Fruit fly (Drosophila melanogaster) whole organism, embryonic: Measurements from ENCODE around the gene Ndfip.

Source experiments
- Ada2b ChIP-seq: fragments of 200-800 bp; sonication (Bioruptor generic); IDR thresholded peaks from 2 replicates; pipeline ENCODE4 v1.3.6; 2022; ENCODE audit warnings: missing biosample characterization, missing genetic modification characterization
- CG10267 ChIP-seq: fragments of 200-800 bp; sonication (Bioruptor generic); optimal IDR thresholded peaks from 2 replicates; lab custom pipeline; 2018; ENCODE audit warnings: missing biosample characterization, mild to moderate bottlenecking, missing genetic modification characterization, moderate library complexity
- CG10366 ChIP-seq: fragments of 200-800 bp; sonication (Bioruptor generic); IDR thresholded peaks from 2 replicates; pipeline ENCODE4 v1.3.6; 2022; ENCODE audit warnings: missing biosample characterization, missing genetic modification characterization
- CG10565 ChIP-seq: fragments of 200-800 bp; sonication (Bioruptor generic); optimal IDR thresholded peaks from 3 replicates; lab custom pipeline; 2016; ENCODE audit warnings: missing biosample characterization, mild to moderate bottlenecking, missing genetic modification characterization
- CG11093 ChIP-seq: fragments of 200-800 bp; sonication (Bioruptor generic); IDR thresholded peaks from 3 replicates; pipeline ENCODE4 v1.3.6; 2022; ENCODE audit warnings: missing biosample characterization, missing genetic modification characterization
- CG12071 ChIP-seq: fragments of 200-800 bp; sonication (Bioruptor generic); optimal IDR thresholded peaks from 3 replicates; lab custom pipeline; 2018; ENCODE audit warnings: missing biosample characterization, mild to moderate bottlenecking, missing genetic modification characterization
- CG1233 ChIP-seq: fragments of 200-800 bp; sonication (Bioruptor generic); optimal IDR thresholded peaks from 4 replicates; lab custom pipeline; 2018; ENCODE audit warnings: missing biosample characterization, mild to moderate bottlenecking, missing genetic modification characterization
- CG12942 ChIP-seq: fragments of 200-800 bp; sonication (Bioruptor generic); optimal IDR thresholded peaks from 3 replicates; lab custom pipeline; 2016; ENCODE audit warnings: missing biosample characterization, missing genetic modification characterization
- CG13123 ChIP-seq: fragments of 200-800 bp; sonication (Bioruptor generic); optimal IDR thresholded peaks from 2 replicates; lab custom pipeline; 2016; ENCODE audit warnings: missing biosample characterization, missing genetic modification characterization
- CG14860 ChIP-seq: fragments of 200-800 bp; sonication (Bioruptor generic); IDR thresholded peaks from 3 replicates; pipeline ENCODE4 v1.3.6; 2022; ENCODE audit warnings: missing biosample characterization, missing genetic modification characterization; ENCODE audit not compliant: partially characterized antibody
- CG1602 ChIP-seq: fragments of 200-800 bp; sonication (Bioruptor generic); optimal IDR thresholded peaks from 3 replicates; lab custom pipeline; 2016; ENCODE audit warnings: missing biosample characterization, missing genetic modification characterization
- CG17829 ChIP-seq: fragments of 200-800 bp; optimal IDR thresholded peaks from 2 replicates; lab custom pipeline; 2019; ENCODE audit warnings: missing biosample characterization, mild to moderate bottlenecking, missing genetic modification characterization, moderate library complexity
- CG17912 ChIP-seq: fragments of 200-800 bp; sonication (Bioruptor generic); optimal IDR thresholded peaks from 2 replicates; lab custom pipeline; 2018; ENCODE audit warnings: missing biosample characterization, mild to moderate bottlenecking, missing genetic modification characterization
- CG30403 ChIP-seq: fragments of 200-800 bp; sonication (Bioruptor generic); optimal IDR thresholded peaks from 3 replicates; lab custom pipeline; 2016; ENCODE audit warnings: missing biosample characterization, missing genetic modification characterization
- CG3281 ChIP-seq: fragments of 200-800 bp; sonication (Bioruptor generic); optimal IDR thresholded peaks from 3 replicates; lab custom pipeline; 2017; ENCODE audit warnings: missing biosample characterization, mild to moderate bottlenecking, missing genetic modification characterization
- CG33213 ChIP-seq: fragments of 200-800 bp; sonication (Bioruptor generic); optimal IDR thresholded peaks from 3 replicates; lab custom pipeline; 2016; ENCODE audit warnings: missing biosample characterization, missing genetic modification characterization
- CG3847 ChIP-seq: fragments of 200-800 bp; sonication (Bioruptor generic); IDR thresholded peaks from 2 replicates; pipeline ENCODE4 v1.3.6; 2022; ENCODE audit warnings: missing biosample characterization, missing genetic modification characterization
- CG4282 ChIP-seq: fragments of 200-800 bp; sonication (Bioruptor generic); optimal IDR thresholded peaks from 2 replicates; lab custom pipeline; 2016; ENCODE audit warnings: missing biosample characterization, missing genetic modification characterization
- CG8089 ChIP-seq: fragments of 200-800 bp; sonication (Bioruptor generic); optimal IDR thresholded peaks from 3 replicates; lab custom pipeline; 2016; ENCODE audit warnings: missing biosample characterization, missing genetic modification characterization
- CG8290 ChIP-seq, 3 experiments: fragments of 200-800 bp; sonication (Bioruptor generic); optimal IDR thresholded peaks; 2 replicates each; lab custom pipeline; 2016 to 2019; ENCODE audit warnings: missing biosample characterization in 3 of 3, missing genetic modification characterization in 3 of 3, mild to moderate bottlenecking in 2 of 3, moderate library complexity in 1 of 3
- CG9215 ChIP-seq: fragments of 200-800 bp; sonication (Bioruptor generic); IDR thresholded peaks from 2 replicates; pipeline ENCODE4 v1.3.6; 2022; ENCODE audit warnings: missing biosample characterization, missing genetic modification characterization
- CHES-1-like ChIP-seq: fragments of 200-800 bp; sonication (Bioruptor generic); optimal IDR thresholded peaks from 2 replicates; lab custom pipeline; 2016; ENCODE audit warnings: missing biosample characterization, missing genetic modification characterization
- CTCF ChIP-seq: fragments of 200-800 bp; sonication (Bioruptor generic); optimal IDR thresholded peaks from 2 replicates; lab custom pipeline; 2017; ENCODE audit warnings: missing biosample characterization, mild to moderate bottlenecking, missing genetic modification characterization, moderate library complexity
- Dfd ChIP-seq, 2 experiments: fragments of >200 bp; optimal IDR thresholded peaks; 2 replicates each; lab custom pipeline; 2017; ENCODE audit warnings: missing biosample characterization in 2 of 2, missing genetic modification characterization in 2 of 2
- E2f1 ChIP-seq: fragments of 200-800 bp; sonication (Bioruptor generic); IDR thresholded peaks from 2 replicates; pipeline ENCODE4 v1.3.6; 2022; ENCODE audit warnings: missing biosample characterization, missing genetic modification characterization
- HmgD ChIP-seq: fragments of 200-800 bp; sonication (Bioruptor generic); optimal IDR thresholded peaks from 3 replicates; lab custom pipeline; 2016; ENCODE audit warnings: missing biosample characterization, missing genetic modification characterization
- Hmr ChIP-seq: fragments of 200-800 bp; sonication (Bioruptor generic); optimal IDR thresholded peaks from 3 replicates; lab custom pipeline; 2017; ENCODE audit warnings: mild to moderate bottlenecking, missing biosample characterization, missing genetic modification reagents, missing genetic modification characterization
- Myb ChIP-seq: fragments of 200-800 bp; sonication (Bioruptor generic); optimal IDR thresholded peaks from 2 replicates; lab custom pipeline; 2016; ENCODE audit warnings: missing biosample characterization, missing genetic modification characterization
- Oli ChIP-seq: fragments of 200-800 bp; sonication (Bioruptor generic); optimal IDR thresholded peaks from 2 replicates; lab custom pipeline; 2018; ENCODE audit warnings: missing biosample characterization, mild to moderate bottlenecking, missing genetic modification characterization, moderate library complexity
- Ptx1 ChIP-seq: fragments of 200-800 bp; sonication (Bioruptor generic); IDR thresholded peaks from 2 replicates; pipeline ENCODE4 v1.3.6; 2022; ENCODE audit warnings: missing biosample characterization, missing genetic modification characterization
- Sox102F ChIP-seq: fragments of 200-800 bp; sonication (Bioruptor generic); optimal IDR thresholded peaks from 2 replicates; lab custom pipeline; 2018; ENCODE audit warnings: missing biosample characterization, mild to moderate bottlenecking, missing genetic modification characterization, moderate library complexity
- Stat92E ChIP-seq, 3 experiments: fragments of >200 bp in 2 of 3; fragments of 200-800 bp in 1 of 3; sonication (Bioruptor generic) in 1 of 3; optimal IDR thresholded peaks; 2 replicates each; lab custom pipeline; 2017 to 2019; ENCODE audit warnings: missing biosample characterization in 3 of 3, missing genetic modification characterization in 3 of 3, mild to moderate bottlenecking in 1 of 3, moderate library complexity in 1 of 3
- Usf ChIP-seq: fragments of 200-800 bp; sonication (Bioruptor generic); optimal IDR thresholded peaks from 2 replicates; lab custom pipeline; 2017; ENCODE audit warnings: missing genotype, missing biosample characterization, missing genetic modification characterization
- Xbp1 ChIP-seq: fragments of 200-800 bp; sonication (Bioruptor generic); optimal IDR thresholded peaks from 3 replicates; lab custom pipeline; 2016; ENCODE audit warnings: missing biosample characterization, mild to moderate bottlenecking, missing genetic modification characterization
- Xrp1 ChIP-seq: fragments of 200-800 bp; sonication (Bioruptor generic); IDR thresholded peaks from 2 replicates; pipeline ENCODE4 v1.3.6; 2022; ENCODE audit warnings: missing biosample characterization, missing genetic modification characterization
- abd-A ChIP-seq: fragments of 200-800 bp; sonication (Bioruptor generic); optimal IDR thresholded peaks from 3 replicates; lab custom pipeline; 2019; ENCODE audit warnings: missing biosample characterization, mild to moderate bottlenecking, missing genetic modification characterization, moderate library complexity
- ash1 ChIP-seq: fragments of 200-800 bp; sonication (Bioruptor generic); optimal IDR thresholded peaks from 2 replicates; lab custom pipeline; 2018; ENCODE audit warnings: missing biosample characterization, mild to moderate bottlenecking, missing genetic modification characterization
- cg ChIP-seq: fragments of 200-800 bp; sonication (Bioruptor generic); optimal IDR thresholded peaks from 3 replicates; lab custom pipeline; 2019; ENCODE audit warnings: missing biosample characterization, mild to moderate bottlenecking, missing genetic modification characterization, moderate library complexity
- chif ChIP-seq, 2 experiments: fragments of 200-800 bp; sonication (Bioruptor generic); optimal IDR thresholded peaks; 3 replicates each; lab custom pipeline; 2016; ENCODE audit warnings: missing biosample characterization in 2 of 2, missing genetic modification characterization in 2 of 2
- ci ChIP-seq: fragments of 200-800 bp; sonication (Bioruptor generic); IDR thresholded peaks from 3 replicates; pipeline ENCODE4 v1.3.6; 2022; ENCODE audit warnings: missing biosample characterization, missing genetic modification characterization
- gce ChIP-seq: fragments of 200-800 bp; sonication (Bioruptor generic); IDR thresholded peaks from 3 replicates; pipeline ENCODE4 v1.3.6; 2022; ENCODE audit warnings: missing biosample characterization, missing genetic modification characterization
- gfzf ChIP-seq: fragments of 200-800 bp; sonication (Bioruptor generic); optimal IDR thresholded peaks from 2 replicates; lab custom pipeline; 2016; ENCODE audit warnings: missing biosample characterization, mild to moderate bottlenecking, missing genetic modification characterization, moderate library complexity
- her ChIP-seq: fragments of 200-800 bp; sonication (Bioruptor generic); optimal IDR thresholded peaks from 2 replicates; lab custom pipeline; 2016; ENCODE audit warnings: missing biosample characterization, missing genetic modification characterization
- lmd ChIP-seq: fragments of 200-800 bp; sonication (Bioruptor generic); IDR thresholded peaks from 2 replicates; pipeline ENCODE4 v1.3.6; 2022; ENCODE audit warnings: missing biosample characterization, missing genetic modification characterization
- nerfin-1 ChIP-seq: fragments of 200-800 bp; sonication (Bioruptor generic); optimal IDR thresholded peaks from 3 replicates; lab custom pipeline; 2019; ENCODE audit warnings: missing biosample characterization, mild to moderate bottlenecking, missing genetic modification characterization, moderate library complexity
- stc ChIP-seq: fragments of 200-800 bp; sonication (Bioruptor generic); IDR thresholded peaks from 2 replicates; pipeline ENCODE4 v1.3.6; 2022; ENCODE audit warnings: missing biosample characterization, missing genetic modification characterization
- unpg ChIP-seq: fragments of 200-800 bp; sonication (Bioruptor generic); optimal IDR thresholded peaks from 3 replicates; lab custom pipeline; 2018; ENCODE audit warnings: missing biosample characterization, mild to moderate bottlenecking, missing genetic modification characterization, moderate library complexity
- vvl ChIP-seq: fragments of 200-800 bp; sonication (Bioruptor generic); IDR thresholded peaks from 2 replicates; pipeline ENCODE4 v1.3.6; 2022; ENCODE audit warnings: missing biosample characterization, missing genetic modification characterization
- zfh2 ChIP-seq: fragments of 200-800 bp; sonication (Bioruptor generic); optimal IDR thresholded peaks from 2 replicates; lab custom pipeline; 2016; ENCODE audit warnings: missing biosample characterization, missing genetic modification characterization

Gene Ndfip

DNA sequence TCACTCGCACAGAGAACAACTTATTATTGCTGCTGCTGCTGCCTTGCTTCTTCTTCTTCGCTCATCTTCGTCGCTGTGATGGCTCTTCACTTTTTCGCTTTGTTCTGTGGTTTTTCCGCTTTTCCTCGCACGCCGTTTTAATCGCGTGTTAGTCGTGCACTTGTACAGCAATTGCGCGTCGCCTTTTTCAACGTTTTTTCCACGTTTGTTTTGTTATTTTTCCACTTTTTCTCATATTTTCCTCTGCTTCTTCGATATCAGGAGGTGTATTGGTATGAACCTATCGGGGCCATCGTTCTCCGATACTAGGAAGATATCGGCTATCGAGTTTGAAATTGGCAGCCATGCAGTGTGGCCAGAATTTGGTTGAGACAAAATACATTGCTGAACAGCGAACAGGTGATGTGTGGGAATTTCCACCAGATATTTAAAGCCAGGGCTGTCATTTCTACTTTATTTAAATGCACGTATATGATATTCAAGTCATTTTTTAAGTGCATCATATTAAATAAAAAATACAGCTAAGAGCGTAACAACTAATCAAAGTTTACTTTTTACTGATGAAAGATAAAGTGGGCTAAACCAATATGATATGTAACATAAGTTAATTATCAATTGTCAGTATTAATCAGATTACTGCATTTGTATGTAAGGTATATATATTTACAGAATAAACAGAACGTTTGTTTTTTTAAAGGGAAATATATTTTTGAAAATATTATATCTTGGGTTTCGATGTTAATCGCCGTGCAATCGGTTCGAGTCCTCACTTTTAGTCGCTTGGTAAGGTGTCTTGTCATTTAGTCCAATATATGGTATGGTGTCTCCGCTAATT, 15.1 kb upstream of the Ndfip start, which contains the start of gene Crtc (continued):
- peak; percentile 10 for TF ChIP-seq CG12071
- TF ChIP-seq CG1602: no peak
- peak; percentile 8 for TF ChIP-seq HmgD (GFP tag; lab: Kevin White, UChicago)
- TF ChIP-seq Ptx1: peak; percentile 29; the same call in 1 of the 2 replicates
- peak; percentile 41; the same call in 1 of the 2 replicates for TF ChIP-seq Xrp1
- peak; percentile 61 for TF ChIP-seq CG3281
- no peak for TF ChIP-seq Usf (GFP tag; lab: Kevin White, UChicago)
- no peak for TF ChIP-seq chif (GFP tag; optimal IDR thresholded peaks at IDR 0.05; lab: Kevin White, UChicago)
- TF ChIP-seq zfh2 (GFP tag; lab: Kevin White, UChicago): peak; percentile 24
- no peak for TF ChIP-seq CG13123 (GFP tag; lab: Kevin White, UChicago)
- TF ChIP-seq lmd: peak; percentile 28; the same call in 1 of the 2 replicates
- no peak for TF ChIP-seq Ada2b (GFP tag; lab: Robert Waterston, UW)
- TF ChIP-seq abd-A: no peak
- 0 out of 2 replicates have a peak, but pooled peaks have one; percentile 18 for TF ChIP-seq vvl (GFP tag; lab: Robert Waterston, UW)
- no peak for TF ChIP-seq unpg (GFP tag; lab: Kevin White, UChicago)
- peak; percentile 51 for TF ChIP-seq CG3847 (GFP tag; lab: Robert Waterston, UW)
- TF ChIP-seq CG17829: no peak
- no peak for TF ChIP-seq CG12942 (GFP tag; lab: Kevin White, UChicago)
- TF ChIP-seq gce: no peak
- TF ChIP-seq Stat92E (GFP tag; optimal IDR thresholded peaks at IDR 0.05; lab: Kevin White, UChicago): peak in 1 of 3 experiments; percentile 6
- TF ChIP-seq CG10267 (tag; lab: Kevin White, UChicago): peak; percentile 8
- TF ChIP-seq nerfin-1: peak; percentile 84
- no peak for TF ChIP-seq Sox102F (GFP tag; lab: Kevin White, UChicago)
- TF ChIP-seq CG10565 (GFP tag; lab: Kevin White, UChicago): no peak
- TF ChIP-seq CG8290 (GFP tag; optimal IDR thresholded peaks at IDR 0.05; lab: Kevin White, UChicago): no peak
- TF ChIP-seq CG8290 (tag; optimal IDR thresholded peaks at IDR 0.05; lab: Kevin White, UChicago): no peak
- TF ChIP-seq CG14860 (GFP tag; lab: Robert Waterston, UW): peak; percentile 76
- TF ChIP-seq CHES-1-like: peak; percentile 37
- no peak for TF ChIP-seq E2f1 (GFP tag; lab: Robert Waterston, UW)
- peak; percentile 80 for TF ChIP-seq Myb (GFP tag; lab: Kevin White, UChicago)
- peak; percentile 36 for TF ChIP-seq Hmr (GFP tag; lab: Kevin White, UChicago)
- peak; percentile 0 for TF ChIP-seq her
- 0 out of 2 replicates have a peak, but pooled peaks have one; percentile 13 for TF ChIP-seq stc (GFP tag; lab: Robert Waterston, UW)
- TF ChIP-seq CG17912 (GFP tag; lab: Kevin White, UChicago): no peak
- TF ChIP-seq CG30403 (GFP tag; lab: Kevin White, UChicago): peak; percentile 50
- peak; percentile 30; the same call in 2 of the 3 replicates for TF ChIP-seq ci (GFP tag; lab: Robert Waterston, UW)
- TF ChIP-seq CG8089 (GFP tag; lab: Kevin White, UChicago): no peak
- peak; percentile 40 for TF ChIP-seq CTCF (GFP tag; lab: Kevin White, UChicago)
- TF ChIP-seq cg: peak; percentile 53
- peak; percentile 6 for TF ChIP-seq Xbp1
- no peak for TF ChIP-seq CG10366 (GFP tag; lab: Robert Waterston, UW)
- TF ChIP-seq ash1 (GFP tag; lab: Kevin White, UChicago): no peak
- TF ChIP-seq CG1233 (GFP tag; lab: Kevin White, UChicago): peak; percentile 16
- TF ChIP-seq gfzf: peak; percentile 90
- TF ChIP-seq Oli (tag; lab: Kevin White, UChicago): no peak
- no peak for TF ChIP-seq CG11093 (GFP tag; lab: Robert Waterston, UW)
- no peak for TF ChIP-seq CG4282 (GFP tag; lab: Kevin White, UChicago)
- TF ChIP-seq Dfd (GFP tag; optimal IDR thresholded peaks at IDR 0.05; lab: Kevin White, UChicago): no peak
- peak; percentile 46 for TF ChIP-seq CG33213 (GFP tag; lab: Kevin White, UChicago)
- no peak for TF ChIP-seq CG9215 (GFP tag; lab: Robert Waterston, UW)
